Fruit fly (Drosophila melanogaster): ENCODE data around the gene tll.
A peak's percentile ranks its signal among the peaks of the same experiment; 100 is the strongest.

tll gene

DNA sequence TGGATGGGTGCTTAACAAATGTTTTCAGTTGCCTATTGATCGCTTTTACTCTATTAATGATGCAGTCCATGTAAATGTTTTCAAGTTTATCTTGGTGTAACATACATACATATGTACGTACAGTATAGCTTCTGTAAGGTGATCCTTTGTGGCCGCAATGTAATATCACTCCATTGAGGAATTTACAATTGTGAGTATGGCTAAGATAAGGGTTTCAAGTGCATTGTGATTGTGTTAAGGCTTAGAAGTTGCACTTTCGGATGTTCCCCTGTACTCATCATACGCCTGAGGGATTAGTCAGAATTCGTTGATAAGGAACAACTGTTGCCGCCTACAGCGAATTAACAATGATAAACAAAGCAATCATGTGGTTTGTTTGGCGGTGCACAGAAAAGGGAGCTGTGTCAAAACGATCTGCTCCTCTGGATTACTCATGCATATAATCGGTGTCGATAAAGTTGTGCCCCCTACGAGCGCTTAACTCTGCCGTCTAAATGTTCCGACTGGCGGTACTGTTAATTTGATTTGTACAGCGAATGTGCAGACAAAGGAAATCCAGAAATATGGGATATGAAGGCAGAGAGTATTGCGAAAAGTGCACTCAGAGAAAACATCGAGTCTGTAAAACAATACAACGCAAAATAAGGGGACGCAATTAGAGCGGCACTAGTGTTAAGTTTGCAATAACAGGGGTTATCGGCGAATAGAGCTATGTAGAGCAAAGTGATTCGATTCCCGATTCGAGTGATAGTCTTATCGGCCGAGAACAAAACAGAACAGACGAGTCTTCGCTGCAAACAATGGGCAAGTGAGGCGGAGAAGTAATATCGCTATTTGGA, 35.8 kb downstream of the tll start (continued):
- peak; percentile 36 for TF ChIP-seq CG1529 (GFP tag; optimal IDR thresholded peaks at IDR 0.05)
- TF ChIP-seq sima (GFP tag; optimal IDR thresholded peaks at IDR 0.05) = no peak
- peak; percentile 35; the same call in 1 of the 2 replicates for TF ChIP-seq cas (GFP tag; IDR thresholded peaks at IDR 0.05)
- no peak for TF ChIP-seq unpg (GFP tag; optimal IDR thresholded peaks at IDR 0.05)
- TF ChIP-seq Deaf1 (tag; optimal IDR thresholded peaks at IDR 0.05) = no peak
- TF ChIP-seq Fer2 (tag; optimal IDR thresholded peaks at IDR 0.05) = no peak
- TF ChIP-seq onecut (GFP tag; IDR thresholded peaks at IDR 0.05) = peak; percentile 42
- peak; percentile 70 for TF ChIP-seq tgo (GFP tag; IDR thresholded peaks at IDR 0.05)
- TF ChIP-seq CG11723 (GFP tag; optimal IDR thresholded peaks at IDR 0.05) = no peak
- no peak for TF ChIP-seq knrl (GFP tag; IDR thresholded peaks at IDR 0.05; ENCODE audit: partially characterized antibody)
- TF ChIP-seq ara (GFP tag; IDR thresholded peaks at IDR 0.05) = peak; percentile 70
- no peak for TF ChIP-seq CG7357 (GFP tag; IDR thresholded peaks at IDR 0.05)
- TF ChIP-seq row (GFP tag; IDR thresholded peaks at IDR 0.05) = peak; percentile 79
- no peak for TF ChIP-seq yki (optimal IDR thresholded peaks at IDR 0.05)
- TF ChIP-seq bowl (GFP tag; IDR thresholded peaks at IDR 0.05) = 0 out of 2 replicates have a peak, but pooled peaks have one; percentile 18
- TF ChIP-seq CG12219 (GFP tag; optimal IDR thresholded peaks at IDR 0.05) = peak; percentile 58
- peak; percentile 71 for TF ChIP-seq crc (GFP tag; optimal IDR thresholded peaks at IDR 0.05)
- no peak for TF ChIP-seq Spps (tag; optimal IDR thresholded peaks at IDR 0.05)
- peak; percentile 49 for TF ChIP-seq fd3F (GFP tag; optimal IDR thresholded peaks at IDR 0.05)
- TF ChIP-seq CG33213 (GFP tag; optimal IDR thresholded peaks at IDR 0.05) = peak; percentile 55
- no peak for TF ChIP-seq CG1603 (tag; optimal IDR thresholded peaks at IDR 0.05)
- peak; percentile 30 for TF ChIP-seq D19A (tag; optimal IDR thresholded peaks at IDR 0.05)
- TF ChIP-seq zen2 (GFP tag; IDR thresholded peaks at IDR 0.05; ENCODE audit: partially characterized antibody) = no peak
- TF ChIP-seq CG12236 (GFP tag; optimal IDR thresholded peaks at IDR 0.05) = no peak
- no peak for TF ChIP-seq btn (GFP tag; optimal IDR thresholded peaks at IDR 0.05)
- no peak for TF ChIP-seq inv (GFP tag; IDR thresholded peaks at IDR 0.05; ENCODE audit: partially characterized antibody)
- no peak for TF ChIP-seq mirr (GFP tag; optimal IDR thresholded peaks at IDR 0.05)
- TF ChIP-seq fru (optimal IDR thresholded peaks at IDR 0.05) = no peak
- TF ChIP-seq CG17568 (GFP tag; optimal IDR thresholded peaks at IDR 0.05) = no peak
- TF ChIP-seq PHDP (tag; optimal IDR thresholded peaks at IDR 0.05) = no peak
- no peak for TF ChIP-seq pfk (GFP tag; optimal IDR thresholded peaks at IDR 0.05)
- no peak for TF ChIP-seq slou (GFP tag; optimal IDR thresholded peaks at IDR 0.05)
- TF ChIP-seq Asciz (GFP tag; optimal IDR thresholded peaks at IDR 0.05) = peak; percentile 34
- peak; percentile 57 for TF ChIP-seq CG4424 (GFP tag; optimal IDR thresholded peaks at IDR 0.05)
- TF ChIP-seq CG3163 (GFP tag; optimal IDR thresholded peaks at IDR 0.05) = no peak
- TF ChIP-seq Dll (GFP tag; IDR thresholded peaks at IDR 0.05; ENCODE audit: partially characterized antibody) = no peak
- no peak for TF ChIP-seq vnd (GFP tag; IDR thresholded peaks at IDR 0.05; ENCODE audit: partially characterized antibody)
- peak; percentile 74 for TF ChIP-seq CG17359 (tag; optimal IDR thresholded peaks at IDR 0.05)
- no peak for TF ChIP-seq CG12104 (GFP tag; optimal IDR thresholded peaks at IDR 0.05)
- TF ChIP-seq lab (GFP tag; optimal IDR thresholded peaks at IDR 0.05) = peak; percentile 77
- TF ChIP-seq Blimp-1 (GFP tag; optimal IDR thresholded peaks at IDR 0.05) = peak; percentile 62
- TF ChIP-seq CG2199 (GFP tag; IDR thresholded peaks at IDR 0.05) = peak; percentile 44; the same call in 1 of the 3 replicates
- TF ChIP-seq Ets97D (GFP tag; optimal IDR thresholded peaks at IDR 0.05) = peak; percentile 16
- no peak for TF ChIP-seq pzg (GFP tag; optimal IDR thresholded peaks at IDR 0.05)
- TF ChIP-seq Lpt (GFP tag; optimal IDR thresholded peaks at IDR 0.05) = no peak
- TF ChIP-seq esg (GFP tag; conservative IDR thresholded peaks at IDR 0.05) = peak; percentile 57
- TF ChIP-seq klu (GFP tag; IDR thresholded peaks at IDR 0.05) = no peak
- peak; percentile 37 for TF ChIP-seq CG3065 (GFP tag; optimal IDR thresholded peaks at IDR 0.05)
- TF ChIP-seq CG7271 (tag; optimal IDR thresholded peaks at IDR 0.05) = no peak
